Worm (Caenorhabditis elegans): ENCODE measurements around the gene ZK675.4.

DNA sequence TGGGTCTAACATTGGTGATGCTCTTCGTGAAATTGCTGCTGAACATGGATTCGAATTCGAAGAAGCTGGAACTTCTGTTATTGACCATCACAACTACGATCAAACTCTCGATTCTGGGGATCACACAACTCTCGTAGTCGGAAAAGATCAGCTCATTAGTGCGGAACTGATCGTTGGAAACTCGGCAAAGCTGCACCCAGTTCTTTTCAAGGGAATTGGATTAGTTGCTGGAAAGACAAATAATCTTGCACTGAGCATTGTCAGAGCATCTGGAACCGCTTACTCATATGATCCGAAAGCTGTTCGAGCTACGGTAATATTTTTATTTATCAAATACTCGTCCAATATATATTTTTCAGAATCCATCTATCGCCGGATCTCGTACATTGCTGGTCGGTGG lies 46.2 kb upstream of the ZK675.4 start:
- TF ChIP-seq ama-1 (optimal IDR thresholded peaks at IDR 0.05) (no peak), nhr-237 (tag; optimal IDR thresholded peaks at IDR 0.05) (no peak), snpc-4 (tag; optimal IDR thresholded peaks at IDR 0.05) (no peak), unc-39 (tag; optimal IDR thresholded peaks at IDR 0.05) (no peak), elt-3 (tag; optimal IDR thresholded peaks at IDR 0.05) (no peak), nhr-11 (tag; optimal IDR thresholded peaks at IDR 0.05) (no peak), skn-1 (tag; optimal IDR thresholded peaks at IDR 0.05) (no peak)
